Fruit fly (Drosophila melanogaster) whole organism, embryonic: Measurements from ENCODE around the gene CG12607.

Experiments
- BEAF-32 ChIP-seq: fragments of 200-800 bp; sonication (Bioruptor generic); optimal IDR thresholded peaks from 3 replicates; lab custom pipeline; 2017; ENCODE audit warnings: missing biosample characterization, missing genetic modification characterization, mild to moderate bottlenecking, moderate library complexity, missing genetic modification reagents
- CG10366 ChIP-seq: fragments of 200-800 bp; sonication (Bioruptor generic); IDR thresholded peaks from 2 replicates; pipeline ENCODE4 v1.3.6; 2022; ENCODE audit warnings: missing biosample characterization, missing genetic modification characterization
- CG10565 ChIP-seq: fragments of 200-800 bp; sonication (Bioruptor generic); optimal IDR thresholded peaks from 3 replicates; lab custom pipeline; 2016; ENCODE audit warnings: missing biosample characterization, mild to moderate bottlenecking, missing genetic modification characterization
- CG10979 ChIP-seq: fragments of 200-800 bp; sonication (Bioruptor generic); optimal IDR thresholded peaks from 2 replicates; lab custom pipeline; 2018; ENCODE audit warnings: missing biosample characterization, mild to moderate bottlenecking, missing genetic modification characterization, moderate library complexity
- CG12219 ChIP-seq: fragments of 200-800 bp; sonication (Bioruptor generic); optimal IDR thresholded peaks from 3 replicates; lab custom pipeline; 2018; ENCODE audit warnings: missing biosample characterization, mild to moderate bottlenecking, missing genetic modification characterization
- CG12236 ChIP-seq: fragments of 200-800 bp; sonication (Bioruptor generic); optimal IDR thresholded peaks from 2 replicates; lab custom pipeline; 2016; ENCODE audit warnings: missing biosample characterization, missing genetic modification characterization
- CG14965 ChIP-seq: fragments of 200-800 bp; sonication (Bioruptor generic); optimal IDR thresholded peaks from 2 replicates; lab custom pipeline; 2016; ENCODE audit warnings: missing biosample characterization, missing genetic modification characterization, borderline replicate concordance
- CG1602 ChIP-seq: fragments of 200-800 bp; sonication (Bioruptor generic); optimal IDR thresholded peaks from 3 replicates; lab custom pipeline; 2016; ENCODE audit warnings: missing biosample characterization, missing genetic modification characterization
- CG17361 ChIP-seq: fragments of 200-800 bp; sonication (Bioruptor generic); IDR thresholded peaks from 3 replicates; pipeline ENCODE4 v1.3.6; 2022; ENCODE audit warnings: missing biosample characterization, missing genetic modification characterization
- CG3065 ChIP-seq: fragments of 200-800 bp; sonication (Bioruptor generic); optimal IDR thresholded peaks from 2 replicates; lab custom pipeline; 2016; ENCODE audit warnings: missing biosample characterization, missing genetic modification characterization
- CG3163 ChIP-seq: fragments of 200-800 bp; sonication (Bioruptor generic); optimal IDR thresholded peaks from 3 replicates; lab custom pipeline; 2016; ENCODE audit warnings: missing biosample characterization, missing genetic modification characterization
- CG34224 ChIP-seq: fragments of 200-800 bp; sonication (Bioruptor generic); IDR thresholded peaks from 3 replicates; pipeline ENCODE4 v1.3.6; 2022; ENCODE audit warnings: missing biosample characterization, missing genetic modification characterization; ENCODE audit not compliant: partially characterized antibody
- CG3995 ChIP-seq: fragments of 200-800 bp; sonication (Bioruptor generic); optimal IDR thresholded peaks from 3 replicates; lab custom pipeline; 2016; ENCODE audit warnings: missing biosample characterization, missing genetic modification characterization
- CG4328 ChIP-seq: fragments of 200-800 bp; sonication (Bioruptor generic); optimal IDR thresholded peaks from 3 replicates; lab custom pipeline; 2017; ENCODE audit warnings: missing biosample characterization, missing genetic modification reagents, missing genetic modification characterization
- CG4404 ChIP-seq: fragments of 200-800 bp; sonication (Bioruptor generic); IDR thresholded peaks from 2 replicates; pipeline ENCODE4 v1.3.6; 2022; ENCODE audit warnings: missing biosample characterization, missing genetic modification characterization
- CG6654 ChIP-seq: fragments of 200-800 bp; sonication (Bioruptor generic); optimal IDR thresholded peaks from 2 replicates; lab custom pipeline; 2017; ENCODE audit warnings: missing biosample characterization, mild to moderate bottlenecking, missing genetic modification characterization
- CG8478 ChIP-seq: fragments of >200 bp; optimal IDR thresholded peaks from 2 replicates; lab custom pipeline; 2018
- CG8765 ChIP-seq: fragments of 200-800 bp; sonication (Bioruptor generic); IDR thresholded peaks from 2 replicates; pipeline ENCODE4 v1.3.6; 2022; ENCODE audit warnings: missing biosample characterization, missing genetic modification characterization
- CG9727 ChIP-seq: fragments of 200-800 bp; sonication (Bioruptor generic); optimal IDR thresholded peaks from 3 replicates; lab custom pipeline; 2017; ENCODE audit warnings: missing biosample characterization, mild to moderate bottlenecking, missing genetic modification characterization
- CG9932 ChIP-seq: fragments of 200-800 bp; sonication (Bioruptor generic); IDR thresholded peaks from 2 replicates; pipeline ENCODE4 v1.3.6; 2022; ENCODE audit warnings: missing biosample characterization, missing genetic modification characterization
- CTCF ChIP-seq: fragments of 200-800 bp; sonication (Bioruptor generic); optimal IDR thresholded peaks from 2 replicates; lab custom pipeline; 2017; ENCODE audit warnings: missing biosample characterization, mild to moderate bottlenecking, missing genetic modification characterization, moderate library complexity
- Chrac-16 ChIP-seq: fragments of 200-800 bp; sonication (Bioruptor generic); optimal IDR thresholded peaks from 3 replicates; lab custom pipeline; 2016; ENCODE audit warnings: missing biosample characterization, missing genetic modification characterization
- CrebB ChIP-seq: fragments of 200-800 bp; sonication (Bioruptor generic); optimal IDR thresholded peaks from 3 replicates; lab custom pipeline; 2018; ENCODE audit warnings: missing biosample characterization, mild to moderate bottlenecking, missing genetic modification characterization
- D ChIP-seq, 2 experiments: fragments of 200-800 bp in 1 of 2; fragments of >200 bp in 1 of 2; sonication (Bioruptor generic) in 1 of 2; optimal IDR thresholded peaks; 2 replicates in 1 of 2; 3 replicates in 1 of 2; lab custom pipeline; 2017; ENCODE audit warnings: mild to moderate bottlenecking in 1 of 2, missing biosample characterization in 1 of 2, missing genetic modification characterization in 1 of 2, missing genetic modification reagents in 1 of 2
- Dip2 ChIP-seq: fragments of 200-800 bp; sonication (Bioruptor generic); IDR thresholded peaks from 2 replicates; pipeline ENCODE4 v1.3.6; 2022; ENCODE audit warnings: missing biosample characterization, missing genetic modification characterization
- HHEX ChIP-seq: fragments of 200-800 bp; sonication (Bioruptor generic); optimal IDR thresholded peaks from 3 replicates; lab custom pipeline; 2017; ENCODE audit warnings: missing biosample characterization, mild to moderate bottlenecking, missing genetic modification characterization, missing genetic modification reagents
- HmgD ChIP-seq: fragments of 200-800 bp; sonication (Bioruptor generic); optimal IDR thresholded peaks from 3 replicates; lab custom pipeline; 2016; ENCODE audit warnings: missing biosample characterization, missing genetic modification characterization
- Hmr ChIP-seq: fragments of 200-800 bp; sonication (Bioruptor generic); optimal IDR thresholded peaks from 3 replicates; lab custom pipeline; 2017; ENCODE audit warnings: mild to moderate bottlenecking, missing biosample characterization, missing genetic modification reagents, missing genetic modification characterization
- Hmx ChIP-seq: fragments of 200-800 bp; sonication (Bioruptor generic); optimal IDR thresholded peaks from 2 replicates; lab custom pipeline; 2016; ENCODE audit warnings: missing biosample characterization, missing genetic modification characterization
- Jarid2 ChIP-seq: fragments of 200-800 bp; sonication (Bioruptor generic); optimal IDR thresholded peaks from 3 replicates; lab custom pipeline; 2017; ENCODE audit warnings: mild to moderate bottlenecking, missing biosample characterization, missing genetic modification reagents, missing genetic modification characterization
- Scr ChIP-seq: fragments of 200-800 bp; sonication (Bioruptor generic); IDR thresholded peaks from 2 replicates; pipeline ENCODE4 v1.3.6; 2022; ENCODE audit warnings: missing biosample characterization, missing genetic modification characterization; ENCODE audit not compliant: partially characterized antibody
- Sry-δ ChIP-seq: fragments of 200-800 bp; sonication (Bioruptor generic); optimal IDR thresholded peaks from 2 replicates; lab custom pipeline; 2016; ENCODE audit warnings: missing biosample characterization, missing genetic modification characterization
- bsh ChIP-seq, 2 experiments: fragments of 200-800 bp; sonication (Bioruptor generic); optimal IDR thresholded peaks; 2 replicates each; lab custom pipeline; 2017 to 2018; ENCODE audit warnings: mild to moderate bottlenecking in 2 of 2, missing biosample characterization in 2 of 2, missing genetic modification characterization in 2 of 2, moderate library complexity in 1 of 2
- disco-r ChIP-seq: fragments of 200-800 bp; sonication (Bioruptor generic); optimal IDR thresholded peaks from 2 replicates; lab custom pipeline; 2016; ENCODE audit warnings: missing biosample characterization, missing genetic modification characterization
- exex ChIP-seq: fragments of 200-800 bp; sonication (Bioruptor generic); optimal IDR thresholded peaks from 4 replicates; lab custom pipeline; 2018; ENCODE audit warnings: missing biosample characterization, mild to moderate bottlenecking, missing genetic modification characterization, moderate library complexity
- eyg ChIP-seq: fragments of 200-800 bp; sonication (Bioruptor generic); optimal IDR thresholded peaks from 3 replicates; lab custom pipeline; 2016; ENCODE audit warnings: missing biosample characterization, missing genetic modification characterization
- fru ChIP-seq: fragments of >200 bp; optimal IDR thresholded peaks from 2 replicates; lab custom pipeline; 2017
- ftz-f1 ChIP-seq: fragments of 200-800 bp; sonication (Bioruptor generic); optimal IDR thresholded peaks from 2 replicates; lab custom pipeline; 2016; ENCODE audit warnings: missing biosample characterization, missing genetic modification characterization
- grau ChIP-seq: fragments of 200-800 bp; optimal IDR thresholded peaks from 3 replicates; lab custom pipeline; 2019; ENCODE audit warnings: missing biosample characterization, mild to moderate bottlenecking, missing genetic modification characterization, moderate library complexity
- jigr1 ChIP-seq: fragments of 200-800 bp; sonication (Bioruptor generic); IDR thresholded peaks from 3 replicates; pipeline ENCODE4 v1.3.6; 2022; ENCODE audit warnings: missing biosample characterization, missing genetic modification characterization
- kah ChIP-seq: fragments of 200-800 bp; sonication (Bioruptor generic); optimal IDR thresholded peaks from 2 replicates; lab custom pipeline; 2018; ENCODE audit warnings: missing biosample characterization, mild to moderate bottlenecking, missing genetic modification characterization
- lola ChIP-seq, 3 experiments: fragments of >200 bp in 2 of 3; fragments of 200-800 bp in 1 of 3; sonication (Bioruptor generic) in 1 of 3; optimal IDR thresholded peaks; 2 replicates each; lab custom pipeline; 2017 to 2019; ENCODE audit warnings: missing biosample characterization in 3 of 3, missing genetic modification characterization in 3 of 3, mild to moderate bottlenecking in 1 of 3, moderate library complexity in 1 of 3
- nmo ChIP-seq: fragments of 200-800 bp; sonication (Bioruptor generic); optimal IDR thresholded peaks from 2 replicates; lab custom pipeline; 2018; ENCODE audit warnings: missing biosample characterization, mild to moderate bottlenecking, missing genetic modification characterization, moderate library complexity
- pros ChIP-seq: fragments of 200-800 bp; sonication (Bioruptor generic); optimal IDR thresholded peaks from 3 replicates; lab custom pipeline; 2019; ENCODE audit warnings: missing biosample characterization, mild to moderate bottlenecking, missing genetic modification characterization, moderate library complexity
- sd ChIP-seq: fragments of 200-800 bp; sonication (Bioruptor generic); optimal IDR thresholded peaks from 3 replicates; lab custom pipeline; 2018; ENCODE audit warnings: missing biosample characterization, mild to moderate bottlenecking, missing genetic modification characterization, moderate library complexity
- seq ChIP-seq: fragments of 200-800 bp; sonication (Bioruptor generic); IDR thresholded peaks from 2 replicates; pipeline ENCODE4 v1.3.6; 2022; ENCODE audit warnings: missing biosample characterization, missing genetic modification characterization
- slp2 ChIP-seq: fragments of 200-800 bp; sonication (Bioruptor generic); optimal IDR thresholded peaks from 2 replicates; lab custom pipeline; 2016; ENCODE audit warnings: missing biosample characterization, missing genetic modification characterization
- ssp ChIP-seq: fragments of 200-800 bp; sonication (Bioruptor generic); IDR thresholded peaks from 2 replicates; pipeline ENCODE4 v1.3.6; 2022; ENCODE audit warnings: missing biosample characterization, missing genetic modification characterization
- trem ChIP-seq: fragments of 200-800 bp; optimal IDR thresholded peaks from 3 replicates; lab custom pipeline; 2019; ENCODE audit warnings: missing biosample characterization, mild to moderate bottlenecking, missing genetic modification characterization, moderate library complexity
- unpg ChIP-seq: fragments of 200-800 bp; sonication (Bioruptor generic); optimal IDR thresholded peaks from 3 replicates; lab custom pipeline; 2018; ENCODE audit warnings: missing biosample characterization, mild to moderate bottlenecking, missing genetic modification characterization, moderate library complexity
- vfl ChIP-seq: fragments of 200-800 bp; sonication (Bioruptor generic); optimal IDR thresholded peaks from 2 replicates; lab custom pipeline; 2016; ENCODE audit warnings: missing biosample characterization, missing genetic modification characterization

CG12607 gene

DNA sequence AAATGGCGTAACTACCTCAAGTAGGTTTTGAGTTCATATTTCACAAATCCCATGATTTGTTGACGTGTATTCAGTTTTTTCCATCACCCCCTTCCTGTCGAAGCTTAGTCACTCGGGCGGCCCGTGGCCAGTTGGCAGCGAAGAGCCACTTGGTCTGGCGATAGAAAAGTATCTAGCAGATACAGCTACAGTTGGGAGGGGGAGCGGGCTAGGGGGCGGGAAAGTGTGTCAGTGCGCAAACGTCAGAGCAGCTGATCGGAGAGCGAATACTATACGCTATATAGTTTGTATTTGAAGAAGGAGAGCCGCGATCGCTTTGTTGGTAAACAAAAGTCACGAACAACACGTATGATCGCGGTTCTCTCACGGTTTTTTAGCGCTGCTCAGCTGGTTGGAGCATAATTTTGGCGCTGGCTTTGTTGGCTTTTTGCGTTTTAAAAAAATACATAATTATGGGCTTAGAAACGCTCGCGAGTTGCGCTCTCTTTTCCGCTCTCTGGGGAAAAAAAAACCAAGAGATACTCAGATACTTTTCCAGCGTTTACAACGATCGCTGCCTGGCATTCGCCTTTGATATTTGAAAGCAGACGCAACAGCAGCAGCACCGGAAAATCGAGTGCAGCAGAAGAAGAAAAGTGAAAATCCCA lies 32.5 kb upstream of the CG12607 start (continued):
- no peak for TF ChIP-seq Chrac-16 (GFP tag; lab: Kevin White, UChicago)
- TF ChIP-seq CG10565 (GFP tag; lab: Kevin White, UChicago), result no peak
- TF ChIP-seq slp2 (GFP tag; lab: Kevin White, UChicago), result no peak
- TF ChIP-seq grau (tag; lab: Kevin White, UChicago), result peak; percentile 4
- no peak for TF ChIP-seq CG4404 (GFP tag; lab: Robert Waterston, UW)
- no peak for TF ChIP-seq CG1602
- TF ChIP-seq CG10979, result no peak
- TF ChIP-seq Hmx (GFP tag; lab: Kevin White, UChicago), result no peak
- no peak for TF ChIP-seq CG12236
- no peak for TF ChIP-seq CG9727 (GFP tag; lab: Kevin White, UChicago)
- no peak for TF ChIP-seq CG6654
- no peak for TF ChIP-seq pros (GFP tag; lab: Kevin White, UChicago)
- no peak for TF ChIP-seq trem
- TF ChIP-seq HHEX (GFP tag; lab: Kevin White, UChicago), result no peak
- no peak for TF ChIP-seq CG14965
- TF ChIP-seq ftz-f1, result peak; percentile 50
- no peak for TF ChIP-seq CG17361 (GFP tag; lab: Robert Waterston, UW)
- TF ChIP-seq Scr (GFP tag; lab: Robert Waterston, UW), result no peak
- TF ChIP-seq sd (tag; lab: Kevin White, UChicago), result peak; percentile 69
- no peak for TF ChIP-seq Hmr (GFP tag; lab: Kevin White, UChicago)
- no peak for TF ChIP-seq CG8478 (lab: Kevin White, UChicago)
- no peak for TF ChIP-seq unpg (GFP tag; lab: Kevin White, UChicago)
- no peak for TF ChIP-seq fru (lab: Kevin White, UChicago)
- no peak for TF ChIP-seq CG4328
- TF ChIP-seq CG3163 (GFP tag; lab: Kevin White, UChicago), result no peak
- TF ChIP-seq CG34224 (GFP tag; lab: Robert Waterston, UW), result peak; percentile 45; the same call in 2 of the 3 replicates
- no peak for TF ChIP-seq eyg
- TF ChIP-seq Dip2 (GFP tag; lab: Robert Waterston, UW), result no peak
- TF ChIP-seq CrebB (tag; lab: Kevin White, UChicago), result peak; percentile 46
- TF ChIP-seq CG9932 (GFP tag; lab: Robert Waterston, UW), result peak; percentile 77
- TF ChIP-seq kah, result no peak
- TF ChIP-seq Jarid2, result no peak
- peak; percentile 41 for TF ChIP-seq exex (tag; lab: Kevin White, UChicago)
- TF ChIP-seq CG12219 (GFP tag; lab: Kevin White, UChicago), result no peak
- peak; percentile 45 for TF ChIP-seq CG10366 (GFP tag; lab: Robert Waterston, UW)
- no peak for TF ChIP-seq D (optimal IDR thresholded peaks at IDR 0.05; lab: Kevin White, UChicago)
- no peak for TF ChIP-seq D (GFP tag; optimal IDR thresholded peaks at IDR 0.05; lab: Kevin White, UChicago)
- no peak for TF ChIP-seq BEAF-32 (GFP tag; lab: Kevin White, UChicago)
- no peak for TF ChIP-seq nmo (GFP tag; lab: Kevin White, UChicago)
- TF ChIP-seq CG8765 (GFP tag; lab: Robert Waterston, UW), result no peak
- TF ChIP-seq CG3995, result no peak
- no peak for TF ChIP-seq seq (GFP tag; lab: Robert Waterston, UW)
- no peak for TF ChIP-seq disco-r (GFP tag; lab: Kevin White, UChicago)
- no peak for TF ChIP-seq CG3065 (GFP tag; lab: Kevin White, UChicago)
- TF ChIP-seq vfl (GFP tag; lab: Kevin White, UChicago), result no peak
- no peak for TF ChIP-seq lola (GFP tag; optimal IDR thresholded peaks at IDR 0.05; lab: Kevin White, UChicago)
- no peak for TF ChIP-seq CTCF
- TF ChIP-seq jigr1 (GFP tag; lab: Robert Waterston, UW), result no peak
- no peak for TF ChIP-seq HmgD (GFP tag; lab: Kevin White, UChicago)
- no peak for TF ChIP-seq Sry-δ (GFP tag; lab: Kevin White, UChicago)
- no peak for TF ChIP-seq ssp
- TF ChIP-seq bsh (GFP tag; optimal IDR thresholded peaks at IDR 0.05; lab: Kevin White, UChicago), result no peak
